Fruit fly (Drosophila melanogaster) whole organism, wandering third instar larva: Measurements from ENCODE around the gene ci.

Experiments
- Abd-B ChIP-seq: fragments of >200 bp; optimal IDR thresholded peaks from 2 replicates; lab custom pipeline; 2017; ENCODE audit warnings: missing biosample characterization, missing genetic modification characterization
- CG32264 ChIP-seq: fragments of 200-800 bp; sonication (Bioruptor generic); optimal IDR thresholded peaks from 2 replicates; lab custom pipeline; 2016; ENCODE audit warnings: missing biosample characterization, missing genetic modification characterization
- CG9705 ChIP-seq: fragments of 200-800 bp; sonication (Bioruptor generic); optimal IDR thresholded peaks from 2 replicates; lab custom pipeline; 2018; ENCODE audit warnings: missing biosample characterization, mild to moderate bottlenecking, missing genetic modification characterization
- CrebA ChIP-seq: fragments of 200-800 bp; sonication (Bioruptor generic); optimal IDR thresholded peaks from 2 replicates; lab custom pipeline; 2016; ENCODE audit warnings: missing biosample characterization, mild to moderate bottlenecking, missing genetic modification characterization, borderline replicate concordance
- Dfd ChIP-seq: fragments of >200 bp; optimal IDR thresholded peaks from 2 replicates; lab custom pipeline; 2017; ENCODE audit warnings: missing biosample characterization, missing genetic modification characterization
- Dif ChIP-seq: fragments of 200-275, 200-300 bp; sonication (Bioruptor generic); optimal IDR thresholded peaks from 2 replicates; lab custom pipeline; 2018; ENCODE audit warnings: missing biosample characterization, missing genetic modification characterization; ENCODE audit not compliant: partially characterized antibody
- GATAd ChIP-seq: sonication (Bioruptor generic); optimal IDR thresholded peaks from 2 replicates; lab custom pipeline; 2016; ENCODE audit warnings: missing biosample characterization, missing genetic modification characterization
- HLH106 ChIP-seq: fragments of 200-800 bp; optimal IDR thresholded peaks from 3 replicates; lab custom pipeline; 2019; ENCODE audit warnings: missing biosample characterization, mild to moderate bottlenecking, missing genetic modification characterization, moderate library complexity
- Hnf4 ChIP-seq: fragments of 200-800 bp; sonication (Bioruptor generic); optimal IDR thresholded peaks from 2 replicates; lab custom pipeline; 2016; ENCODE audit warnings: missing biosample characterization, mild to moderate bottlenecking, missing genetic modification characterization
- Hr78 ChIP-seq: fragments of >200 bp; optimal IDR thresholded peaks from 2 replicates; lab custom pipeline; 2017; ENCODE audit warnings: missing biosample characterization, missing genetic modification characterization
- Hr83 ChIP-seq: fragments of 200-300 bp; sonication (Bioruptor generic); optimal IDR thresholded peaks from 2 replicates; lab custom pipeline; 2016; ENCODE audit warnings: missing biosample characterization, mild to moderate bottlenecking, missing genetic modification characterization, moderate library complexity; ENCODE audit not compliant: poor library complexity, severe bottlenecking
- Jra ChIP-seq: sonication (Bioruptor generic); optimal IDR thresholded peaks from 2 replicates; lab custom pipeline; 2016; ENCODE audit warnings: missing biosample characterization, missing genetic modification characterization
- Mio ChIP-seq: sonication (Bioruptor generic); optimal IDR thresholded peaks from 2 replicates; lab custom pipeline; 2016; ENCODE audit warnings: missing biosample characterization, missing genetic modification characterization
- Myc ChIP-seq: fragments of >200 bp; optimal IDR thresholded peaks from 2 replicates; lab custom pipeline; 2017
- N ChIP-seq: fragments of >200 bp; optimal IDR thresholded peaks from 2 replicates; lab custom pipeline; 2018; ENCODE audit warnings: missing biosample characterization, missing external identifiers, missing genetic modification characterization
- OdsH ChIP-seq: fragments of 200-800 bp; sonication (Bioruptor generic); optimal IDR thresholded peaks from 2 replicates; lab custom pipeline; 2016; ENCODE audit warnings: missing biosample characterization, mild to moderate bottlenecking, missing genetic modification characterization
- Rel ChIP-seq, 2 experiments: fragments of 200-800 bp; sonication (Bioruptor generic) in 1 of 2; optimal IDR thresholded peaks; 2 replicates in 1 of 2; 3 replicates in 1 of 2; lab custom pipeline; 2016 to 2019; ENCODE audit warnings: mild to moderate bottlenecking in 2 of 2, missing biosample characterization in 2 of 2, missing genetic modification characterization in 2 of 2, moderate library complexity in 1 of 2
- Sp1 ChIP-seq: fragments of 200-800 bp; sonication (Bioruptor generic); optimal IDR thresholded peaks from 3 replicates; lab custom pipeline; 2019; ENCODE audit warnings: missing biosample characterization, mild to moderate bottlenecking, missing genetic modification characterization, moderate library complexity
- Vsx2 ChIP-seq: fragments of 200-300, 225-300 bp; sonication (Bioruptor generic); optimal IDR thresholded peaks from 2 replicates; lab custom pipeline; 2018; ENCODE audit warnings: missing biosample characterization, missing genetic modification characterization; ENCODE audit not compliant: partially characterized antibody
- br ChIP-seq: fragments of 200-800 bp; sonication (Bioruptor generic); optimal IDR thresholded peaks from 2 replicates; lab custom pipeline; 2016; ENCODE audit warnings: missing biosample characterization, missing genetic modification characterization
- brk ChIP-seq: fragments of 200-800 bp; sonication (Bioruptor generic); optimal IDR thresholded peaks from 2 replicates; lab custom pipeline; 2016; ENCODE audit warnings: missing biosample characterization, mild to moderate bottlenecking, missing genetic modification characterization
- dl ChIP-seq, 2 experiments: fragments of 175-275, 200-275 bp in 1 of 2; fragments of 200-275 bp in 1 of 2; sonication (Bioruptor generic); optimal IDR thresholded peaks; lab custom pipeline; 2018; ENCODE audit warnings: mild to moderate bottlenecking in 2 of 2, missing biosample characterization in 2 of 2, missing genetic modification characterization in 2 of 2, moderate library complexity in 2 of 2; ENCODE audit not compliant: partially characterized antibody in 2 of 2, insufficient read depth in 1 of 2
- dmrt93B ChIP-seq: fragments of 200-800 bp; sonication (Bioruptor generic); optimal IDR thresholded peaks from 2 replicates; lab custom pipeline; 2018; ENCODE audit warnings: missing biosample characterization, mild to moderate bottlenecking, missing genetic modification characterization
- dsf ChIP-seq: sonication (Bioruptor generic); optimal IDR thresholded peaks from 2 replicates; lab custom pipeline; 2016; ENCODE audit warnings: missing biosample characterization, missing genetic modification characterization, borderline replicate concordance
- ey ChIP-seq: fragments of 200-800 bp; sonication (Bioruptor generic); optimal IDR thresholded peaks from 2 replicates; lab custom pipeline; 2016; ENCODE audit warnings: missing biosample characterization, missing genetic modification characterization
- foxo ChIP-seq, 2 experiments: fragments of 200-800 bp; sonication (Bioruptor generic); optimal IDR thresholded peaks; 2 replicates in 1 of 2; 3 replicates in 1 of 2; lab custom pipeline; 2016 to 2017; ENCODE audit warnings: missing biosample characterization in 2 of 2, missing genetic modification characterization in 2 of 2
- fru ChIP-seq: fragments of 200-800 bp; sonication (Bioruptor generic); optimal IDR thresholded peaks from 3 replicates; lab custom pipeline; 2016; ENCODE audit warnings: missing biosample characterization, mild to moderate bottlenecking, missing genetic modification characterization
- h ChIP-seq: fragments of 200-800 bp; sonication (Bioruptor generic); optimal IDR thresholded peaks from 3 replicates; lab custom pipeline; 2016; ENCODE audit warnings: missing biosample characterization, mild to moderate bottlenecking, missing genetic modification characterization
- jim ChIP-seq: fragments of 175-275, 200-325 bp; sonication (Bioruptor generic); optimal IDR thresholded peaks from 2 replicates; lab custom pipeline; 2016; ENCODE audit warnings: missing biosample characterization, mild to moderate bottlenecking, missing genetic modification characterization
- lola ChIP-seq: fragments of >200 bp; optimal IDR thresholded peaks from 2 replicates; lab custom pipeline; 2017; ENCODE audit warnings: missing biosample characterization, missing genetic modification characterization
- pan ChIP-seq: fragments of >200 bp; optimal IDR thresholded peaks from 2 replicates; lab custom pipeline; 2017
- psq ChIP-seq: fragments of 200-800 bp; sonication (Bioruptor generic); optimal IDR thresholded peaks from 3 replicates; lab custom pipeline; 2017; ENCODE audit warnings: missing biosample characterization, mild to moderate bottlenecking, missing genetic modification characterization, moderate library complexity
- rgr ChIP-seq: fragments of 200-800 bp; sonication (Bioruptor generic); optimal IDR thresholded peaks from 3 replicates; lab custom pipeline; 2016; ENCODE audit warnings: missing biosample characterization, mild to moderate bottlenecking, missing genetic modification characterization
- sage ChIP-seq: fragments of 200-800 bp; sonication (Bioruptor generic); optimal IDR thresholded peaks from 2 replicates; lab custom pipeline; 2016; ENCODE audit warnings: missing biosample characterization, mild to moderate bottlenecking, missing genetic modification characterization
- sv ChIP-seq: fragments of 200-800 bp; sonication (Bioruptor generic); optimal IDR thresholded peaks from 3 replicates; lab custom pipeline; 2016; ENCODE audit warnings: missing biosample characterization, missing genetic modification characterization
- tai ChIP-seq: sonication (Bioruptor generic); optimal IDR thresholded peaks from 2 replicates; lab custom pipeline; 2016; ENCODE audit warnings: missing biosample characterization, missing genetic modification characterization
- usp ChIP-seq: fragments of >200 bp; optimal IDR thresholded peaks from 2 replicates; lab custom pipeline; 2017; ENCODE audit warnings: missing biosample characterization, missing genetic modification characterization
- woc ChIP-seq: sonication (Bioruptor generic); optimal IDR thresholded peaks from 2 replicates; lab custom pipeline; 2016; ENCODE audit warnings: missing biosample characterization, mild to moderate bottlenecking, missing genetic modification characterization

ci gene

DNA sequence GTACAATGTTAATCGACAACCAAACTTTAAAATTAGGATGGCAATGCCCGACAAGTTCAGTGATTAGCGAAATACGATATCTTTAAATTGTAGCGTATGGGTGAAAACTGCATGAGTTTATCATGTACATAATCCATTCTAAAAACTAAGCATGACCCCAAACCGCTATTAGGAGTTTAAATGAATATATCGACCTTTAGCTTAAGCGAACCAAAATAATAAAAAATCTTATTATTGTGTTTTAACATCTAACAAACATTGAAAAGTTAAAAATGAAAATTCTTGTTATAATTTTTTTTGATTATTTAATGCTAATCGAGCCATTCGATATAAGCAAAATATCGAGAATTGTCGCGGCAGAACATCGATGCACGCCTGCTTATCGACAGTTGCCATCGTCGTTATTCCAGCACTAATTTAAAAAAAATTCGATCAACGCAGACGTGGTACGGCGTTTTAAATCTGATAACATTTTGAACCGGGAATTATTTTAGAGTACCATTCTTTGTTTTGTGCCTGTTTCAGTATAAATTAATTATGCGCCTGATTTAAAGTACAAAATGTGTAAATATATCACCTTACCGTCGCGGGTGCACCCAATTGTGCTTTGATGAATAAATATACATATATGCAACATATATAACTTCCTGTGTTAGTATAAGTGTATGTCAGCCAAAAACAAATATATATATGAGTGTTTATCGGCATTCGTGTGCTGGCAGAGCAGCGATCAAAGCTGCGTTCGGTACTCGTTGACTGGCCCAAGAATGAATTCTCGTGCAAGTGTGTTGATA, 12.3 kb upstream of the ci start, which contains the start of gene pan:
Gene pan (plus strand): TSS at position 378 of the 794 bp plus-strand sequence.
- TF ChIP-seq Abd-B (no peak), GATAd (no peak), ey (GFP tag; lab: Kevin White, UChicago) (no peak), HLH106 (tag; lab: Kevin White, UChicago) (no peak), CrebA (GFP tag; lab: Kevin White, UChicago) (peak; percentile 87), Mio (no peak), Jra (GFP tag; lab: Kevin White, UChicago) (no peak), CG9705 (GFP tag; lab: Kevin White, UChicago) (no peak), Vsx2 (no peak), dmrt93B (no peak), usp (GFP tag; lab: Kevin White, UChicago) (no peak), Sp1 (GFP tag; lab: Kevin White, UChicago) (peak; percentile 55), lola (GFP tag; lab: Kevin White, UChicago) (no peak), sage (GFP tag; lab: Kevin White, UChicago) (peak; percentile 65), woc (GFP tag; lab: Kevin White, UChicago) (no peak), h (GFP tag; lab: Kevin White, UChicago) (peak; percentile 24), CG32264 (peak; percentile 4), jim (no peak), fru (GFP tag; lab: Kevin White, UChicago) (no peak), Hr83 (peak; percentile 7), Dfd (no peak), pan (lab: Kevin White, UChicago) (no peak), psq (GFP tag; lab: Kevin White, UChicago) (no peak), dl (GFP tag; optimal IDR thresholded peaks at IDR 0.05; lab: Kevin White, UChicago; ENCODE audit: insufficient read depth in 1 of 2, partially characterized antibody in 2 of 2) (no peak), brk (peak; percentile 60), Myc (no peak), Hnf4 (GFP tag; lab: Kevin White, UChicago) (peak; percentile 22), foxo (GFP tag; optimal IDR thresholded peaks at IDR 0.05; lab: Kevin White, UChicago) (no peak), tai (GFP tag; lab: Kevin White, UChicago) (peak; percentile 30), Rel (GFP tag; optimal IDR thresholded peaks at IDR 0.05; lab: Kevin White, UChicago) (peak; percentile 69), Rel (tag; optimal IDR thresholded peaks at IDR 0.05; lab: Kevin White, UChicago) (no peak), rgr (no peak), Dif (GFP tag; lab: Kevin White, UChicago) (no peak), sv (peak; percentile 34), Hr78 (GFP tag; lab: Kevin White, UChicago) (no peak), OdsH (no peak), br (GFP tag; lab: Kevin White, UChicago) (no peak), dsf (GFP tag; lab: Kevin White, UChicago) (no peak), N (GFP tag; lab: Kevin White, UChicago) (no peak)

DNA sequence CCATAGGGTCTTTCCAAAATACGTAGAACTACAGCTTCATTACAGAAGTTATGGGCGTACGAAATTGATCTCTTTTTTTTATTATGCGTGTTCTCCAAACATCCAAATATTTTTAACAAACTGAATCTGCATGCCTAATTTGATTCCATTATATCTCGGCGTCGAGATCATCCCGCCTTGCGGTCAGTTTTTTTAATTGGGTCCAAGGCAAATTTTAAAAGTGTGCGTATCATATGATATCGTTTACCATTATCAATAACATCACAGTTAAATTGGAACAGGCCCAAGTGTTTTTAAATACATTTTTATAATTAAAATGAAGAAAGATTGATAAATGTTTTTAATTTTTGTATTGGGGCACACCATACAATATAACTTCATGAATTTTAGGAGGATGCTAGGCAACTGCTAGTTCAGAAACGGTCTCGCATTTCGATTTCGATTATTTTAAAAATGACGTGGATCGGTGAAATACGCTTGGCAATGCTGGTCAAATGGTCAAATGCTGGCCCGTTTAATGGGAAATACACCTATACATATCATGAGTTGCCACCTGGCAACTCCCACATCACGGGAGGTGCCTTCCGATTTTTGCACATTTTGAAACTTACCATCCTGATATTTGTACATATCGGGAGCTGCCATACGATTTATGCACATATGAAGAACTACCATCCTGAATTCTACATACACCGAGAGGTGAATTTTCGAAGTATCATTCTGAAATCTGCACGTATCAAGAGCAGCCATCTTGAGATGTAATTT, 11.5 kb upstream of the ci start:
- no peak for TF ChIP-seq Rel (GFP tag; optimal IDR thresholded peaks at IDR 0.05; lab: Kevin White, UChicago)
- TF ChIP-seq Rel (tag; optimal IDR thresholded peaks at IDR 0.05; lab: Kevin White, UChicago): peak; percentile 99
- TF ChIP-seq Hr83: no peak
- TF ChIP-seq Myc: peak; percentile 92
- TF ChIP-seq rgr: no peak
